Fruit fly (Drosophila melanogaster): ENCODE results near the gene CG8281.

DNA sequence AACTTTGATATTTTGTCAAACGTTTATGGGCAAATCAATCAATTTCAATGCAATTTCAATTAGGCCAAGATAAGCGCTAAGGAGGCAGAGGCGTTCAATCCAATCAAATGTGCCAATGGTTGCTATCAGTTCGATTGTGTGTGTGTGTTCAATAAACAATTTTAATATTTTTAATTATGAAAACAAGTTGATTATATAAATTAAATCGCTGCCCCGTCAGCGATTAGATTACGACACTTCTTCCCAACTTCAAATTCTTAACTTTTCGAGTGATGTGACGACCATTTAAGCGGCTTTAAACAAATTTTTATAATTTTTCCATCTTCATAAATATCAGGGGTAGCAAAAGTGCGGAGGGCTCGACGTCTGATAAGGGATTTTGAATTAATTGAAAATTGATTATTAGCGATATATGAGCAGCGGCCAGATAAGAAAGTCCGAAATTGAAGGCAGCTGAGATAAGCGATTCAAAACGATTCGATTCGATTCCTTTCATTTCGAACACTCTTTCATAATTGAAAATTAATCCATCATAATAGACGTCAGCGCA, 30.2 kb downstream of the CG8281 start:
- TF ChIP-seq insv (optimal IDR thresholded peaks at IDR 0.05) (no peak), Myc (optimal IDR thresholded peaks at IDR 0.05) (no peak), psq (optimal IDR thresholded peaks at IDR 0.05) (no peak), h (optimal IDR thresholded peaks at IDR 0.05) (no peak), Sin3A (optimal IDR thresholded peaks at IDR 0.05) (no peak)
